Worm (Caenorhabditis elegans): ENCODE measurements around the gene lsy-2.

DNA sequence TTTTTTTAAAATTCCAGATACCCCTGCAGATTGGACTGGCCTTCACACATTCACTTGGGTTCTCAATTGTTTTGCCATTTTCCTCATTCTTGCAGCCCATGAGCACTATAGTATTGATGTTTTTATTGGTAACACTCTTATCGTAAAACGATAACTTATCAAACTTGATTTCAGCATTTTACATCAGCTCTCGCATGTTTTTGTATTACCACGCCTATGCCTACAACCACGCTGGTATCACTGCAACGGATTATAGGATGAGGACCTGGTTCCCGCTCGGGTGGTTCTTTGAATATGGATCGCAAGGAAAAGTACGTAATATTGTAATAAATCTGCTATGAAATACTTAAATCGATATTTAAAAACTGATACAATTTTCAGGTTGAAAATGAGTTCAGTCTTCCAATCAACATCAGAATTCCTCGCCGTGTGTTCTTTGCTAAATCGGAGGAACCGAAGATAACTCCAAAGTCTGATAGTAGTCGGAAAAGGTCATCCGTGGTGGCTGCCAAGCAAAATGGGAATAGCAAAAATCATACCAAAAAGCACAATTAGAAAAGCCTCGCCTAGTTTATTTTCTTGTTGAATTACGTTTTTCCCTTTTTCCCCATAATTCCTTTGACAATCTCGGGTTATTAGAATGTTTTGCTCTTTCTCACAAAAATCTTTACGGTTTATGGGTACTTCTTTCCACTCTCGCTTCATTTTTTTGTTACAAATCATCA lies 21.3 kb downstream of the lsy-2 start:
- TF ChIP-seq nhr-11 (tag; optimal IDR thresholded peaks at IDR 0.05), result no peak
- TF ChIP-seq unc-130 (tag; optimal IDR thresholded peaks at IDR 0.05), result no peak
- TF ChIP-seq ceh-82 (tag; optimal IDR thresholded peaks at IDR 0.05), result no peak
- TF ChIP-seq zag-1 (tag; optimal IDR thresholded peaks at IDR 0.05), result no peak
- TF ChIP-seq lsy-2 (tag; optimal IDR thresholded peaks at IDR 0.05), result no peak
- TF ChIP-seq lin-15B (tag; optimal IDR thresholded peaks at IDR 0.05), result no peak
- TF ChIP-seq unc-62 (GFP tag; optimal IDR thresholded peaks at IDR 0.05), result no peak
- TF ChIP-seq egl-27 (tag; optimal IDR thresholded peaks at IDR 0.05), result no peak
- TF ChIP-seq ceh-90 (tag; optimal IDR thresholded peaks at IDR 0.05), result no peak
- no peak for TF ChIP-seq efl-3 (GFP tag; optimal IDR thresholded peaks at IDR 0.05)
- no peak for TF ChIP-seq elt-2 (tag; optimal IDR thresholded peaks at IDR 0.05)

All from whole organism, L1 larva.